Worm (Caenorhabditis elegans): ENCODE measurements around the gene best-3.

Gene best-3

DNA sequence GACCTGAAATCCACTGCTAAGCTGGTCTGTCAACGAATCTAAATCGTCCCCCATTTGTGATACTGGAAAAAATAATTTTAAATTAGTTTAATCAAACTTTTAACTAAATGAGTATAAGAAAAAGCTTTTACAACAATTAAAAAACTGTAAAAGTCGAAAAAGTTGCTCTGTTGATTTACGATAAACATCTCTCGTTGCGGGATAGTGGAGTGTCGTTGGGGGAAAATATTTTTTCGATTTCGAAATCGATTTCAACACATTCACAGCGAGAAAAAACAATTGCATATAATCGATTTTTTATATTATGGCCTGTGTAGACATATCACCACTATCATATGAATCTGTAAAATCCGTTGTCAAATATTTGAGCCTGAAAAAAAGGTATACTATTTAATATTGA lies 18.7 kb downstream of the best-3 start, which contains the start of the genes F23F1.5 and fbxc-54:
TSS of gene F23F1.5 (minus strand) at position 64 of the 400 bp plus-strand sequence.
TSS of gene fbxc-54 (plus strand) at position 199 of the 400 bp plus-strand sequence.
- TF ChIP-seq daf-16 (GFP tag; optimal IDR thresholded peaks at IDR 0.05): no peak
- TF ChIP-seq daf-16 (tag; optimal IDR thresholded peaks at IDR 0.05): peak; percentile 62
- TF ChIP-seq unc-39 (tag; optimal IDR thresholded peaks at IDR 0.05): no peak
- peak; percentile 43 for TF ChIP-seq R02D3.7 (tag; optimal IDR thresholded peaks at IDR 0.05)
- TF ChIP-seq mep-1 (tag; optimal IDR thresholded peaks at IDR 0.05): no peak
- peak; percentile 90 for TF ChIP-seq T20F7.1 (GFP tag; optimal IDR thresholded peaks at IDR 0.05)
- peak; percentile 18 for TF ChIP-seq dve-1 (tag; optimal IDR thresholded peaks at IDR 0.05; ENCODE audit: insufficient read depth)
- no peak for TF ChIP-seq lin-29 (GFP tag; IDR thresholded peaks at IDR 0.05)
- peak; percentile 31 for TF ChIP-seq dpl-1 (GFP tag; optimal IDR thresholded peaks at IDR 0.05)
- TF ChIP-seq lsy-2 (tag; optimal IDR thresholded peaks at IDR 0.05): peak in 1 of 2 experiments; percentile 58
- peak; percentile 37 for TF ChIP-seq mes-2 (tag; optimal IDR thresholded peaks at IDR 0.05; ENCODE audit: poor library complexity, severe bottlenecking)
- TF ChIP-seq nhr-6 (tag; optimal IDR thresholded peaks at IDR 0.05): peak; percentile 37

DNA sequence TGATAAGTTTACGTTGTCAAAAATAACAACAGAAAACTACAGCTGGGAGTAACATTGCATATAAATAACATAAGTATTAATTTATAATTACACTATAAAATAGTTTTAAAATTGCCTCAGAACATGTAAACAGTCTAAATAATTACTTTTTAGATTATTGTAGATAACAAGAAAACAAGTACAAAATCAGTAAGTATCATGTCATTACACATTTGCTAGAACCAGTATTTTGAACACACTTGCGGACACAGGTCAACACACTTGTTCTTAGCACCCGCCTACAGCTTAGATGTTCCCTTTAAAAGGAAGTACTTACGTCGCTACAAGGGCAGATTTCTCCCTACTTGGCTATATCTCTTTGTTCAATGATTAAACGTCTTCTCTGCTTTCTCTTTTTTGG lies 21.1 kb downstream of the best-3 start, which contains the start of gene F23F1.2:
TSS of gene F23F1.2 (plus strand) at position 301 of the 400 bp plus-strand sequence.
- TF ChIP-seq ceh-32 (tag; optimal IDR thresholded peaks at IDR 0.05; ENCODE audit: poor library complexity): no peak
- TF ChIP-seq nhr-28 (tag; optimal IDR thresholded peaks at IDR 0.05): no peak
- no peak for TF ChIP-seq mdt-29 (GFP tag; IDR thresholded peaks at IDR 0.05)
- no peak for TF ChIP-seq nhr-6 (tag; optimal IDR thresholded peaks at IDR 0.05)
- TF ChIP-seq ztf-11 (tag; optimal IDR thresholded peaks at IDR 0.05): no peak
- TF ChIP-seq mdl-1 (tag; optimal IDR thresholded peaks at IDR 0.05): no peak
- no peak for TF ChIP-seq ceh-62 (tag; optimal IDR thresholded peaks at IDR 0.05)
- TF ChIP-seq aly-2 (tag; optimal IDR thresholded peaks at IDR 0.05): no peak

DNA sequence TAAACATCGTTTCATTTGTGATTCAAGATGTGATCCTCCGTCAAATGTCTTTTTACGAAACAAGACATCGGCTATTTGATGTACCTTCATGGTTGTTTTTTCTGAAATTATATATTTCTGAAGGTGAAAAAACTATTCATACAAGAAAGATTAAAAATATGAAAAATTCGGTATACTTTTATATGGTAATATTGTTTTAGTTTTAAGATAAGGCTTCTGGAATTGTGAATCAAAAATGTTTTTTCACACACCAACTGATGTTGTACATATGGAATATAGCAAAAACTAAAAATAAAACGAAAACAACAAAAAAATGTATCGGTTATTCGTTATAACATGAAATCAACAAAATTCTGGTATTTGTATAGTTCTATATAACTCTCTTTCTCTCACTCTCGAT lies 24.4 kb downstream of the best-3 start, which contains the start of gene F23F1.6:
TSS of gene F23F1.6 (minus strand) at position 101 of the 400 bp plus-strand sequence.
- no peak for TF ChIP-seq hmg-1.1 (GFP tag; IDR thresholded peaks at IDR 0.05)
- no peak for TF ChIP-seq dmd-9 (GFP tag; IDR thresholded peaks at IDR 0.05)
- no peak for TF ChIP-seq F44E2.7 (GFP tag; IDR thresholded peaks at IDR 0.05)
- TF ChIP-seq dmd-8 (GFP tag; IDR thresholded peaks at IDR 0.05): no peak
- no peak for TF ChIP-seq ces-1 (GFP tag; optimal IDR thresholded peaks at IDR 0.05)
- TF ChIP-seq mdl-1 (tag; optimal IDR thresholded peaks at IDR 0.05): no peak
- no peak for TF ChIP-seq aly-2 (tag; optimal IDR thresholded peaks at IDR 0.05)
- TF ChIP-seq daf-8 (GFP tag; IDR thresholded peaks at IDR 0.05): no peak
- TF ChIP-seq F10B5.3 (tag; optimal IDR thresholded peaks at IDR 0.05): no peak
- TF ChIP-seq php-3 (GFP tag; IDR thresholded peaks at IDR 0.05): no peak
- no peak for TF ChIP-seq mes-2 (tag; optimal IDR thresholded peaks at IDR 0.05; ENCODE audit: poor library complexity, severe bottlenecking)
- TF ChIP-seq madf-9 (GFP tag; conservative IDR thresholded peaks at IDR 0.05): no peak
- no peak for TF ChIP-seq madf-5 (GFP tag; IDR thresholded peaks at IDR 0.05)
- no peak for TF ChIP-seq fos-1 (tag; optimal IDR thresholded peaks at IDR 0.05)
- no peak for TF ChIP-seq Y75B8A.6 (GFP tag; IDR thresholded peaks at IDR 0.05)
- TF ChIP-seq lin-38 (GFP tag; IDR thresholded peaks at IDR 0.05): no peak
- no peak for TF ChIP-seq T26A8.4 (GFP tag; IDR thresholded peaks at IDR 0.05)
- TF ChIP-seq skn-1 (tag; optimal IDR thresholded peaks at IDR 0.05): no peak
- TF ChIP-seq dpl-1 (GFP tag; optimal IDR thresholded peaks at IDR 0.05): no peak
- TF ChIP-seq nhr-102 (tag; optimal IDR thresholded peaks at IDR 0.05): no peak

DNA sequence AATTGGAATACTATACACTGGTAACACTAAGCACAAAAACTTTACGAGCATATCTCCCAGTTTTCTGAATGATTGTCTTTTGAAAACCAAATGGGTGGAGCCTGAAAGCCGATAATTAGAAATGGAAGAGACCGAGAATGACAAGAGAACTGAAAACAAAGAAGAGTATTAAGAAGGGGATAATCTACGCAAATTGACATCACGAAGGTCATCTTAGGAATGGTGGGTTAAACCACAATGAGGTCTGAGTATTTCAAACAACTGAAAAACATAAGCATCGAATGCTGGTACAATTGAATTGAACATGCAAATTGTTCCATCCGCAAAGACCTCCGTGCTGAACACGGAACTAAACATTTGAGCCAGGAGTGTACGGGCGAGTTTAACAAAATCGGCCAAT lies 26.7 kb downstream of the best-3 start, which contains the start of gene spp-24:
TSS of gene spp-24 (minus strand) at position 101 of the 400 bp plus-strand sequence.
- TF ChIP-seq ceh-28 (tag; optimal IDR thresholded peaks at IDR 0.05) (no peak), nhr-77 (tag; optimal IDR thresholded peaks at IDR 0.05) (no peak), mep-1 (tag; optimal IDR thresholded peaks at IDR 0.05) (no peak), unc-39 (tag; optimal IDR thresholded peaks at IDR 0.05) (no peak), ZK337.2 (GFP tag; IDR thresholded peaks at IDR 0.05) (no peak), skn-1 (tag; optimal IDR thresholded peaks at IDR 0.05) (no peak), aha-1 (tag) (no peak), lin-15B (tag; optimal IDR thresholded peaks at IDR 0.05) (no peak), dve-1 (tag; optimal IDR thresholded peaks at IDR 0.05; ENCODE audit: insufficient read depth) (no peak), egl-27 (tag; optimal IDR thresholded peaks at IDR 0.05) (no peak), egl-43 (GFP tag; IDR thresholded peaks at IDR 0.05) (no peak), daf-19 (GFP tag; conservative IDR thresholded peaks at IDR 0.05) (no peak), snpc-4 (tag; optimal IDR thresholded peaks at IDR 0.05) (no peak), ces-1 (GFP tag; optimal IDR thresholded peaks at IDR 0.05) (no peak), lsy-2 (tag; optimal IDR thresholded peaks at IDR 0.05) (no peak), nhr-11 (tag; optimal IDR thresholded peaks at IDR 0.05) (no peak)
